Worm (Caenorhabditis elegans): ENCODE data around the gene Y41C4A.9.

Gene Y41C4A.9

DNA sequence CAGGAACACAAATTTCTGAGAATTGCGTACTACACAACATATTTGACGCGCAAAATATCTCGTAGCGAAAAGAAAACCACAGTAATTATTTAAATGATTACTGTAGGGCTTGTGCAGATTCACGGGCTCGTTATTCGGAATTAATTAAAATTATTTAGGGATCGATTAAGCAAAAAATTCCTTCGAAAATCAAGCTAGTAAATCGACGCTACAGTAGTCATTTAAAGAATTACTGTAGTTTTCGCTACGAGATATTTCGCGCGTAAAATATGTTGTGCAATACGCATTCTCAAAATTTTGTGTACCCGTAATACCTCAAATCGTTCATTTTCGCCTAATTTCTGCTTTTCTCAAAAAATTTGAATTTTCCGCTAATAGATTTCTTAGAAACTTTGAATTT, 32.4 kb upstream of the Y41C4A.9 start:
- TF ChIP-seq efl-3 (GFP tag; optimal IDR thresholded peaks at IDR 0.05), result no peak
- no peak for TF ChIP-seq hpl-2 (GFP tag; optimal IDR thresholded peaks at IDR 0.05)
- TF ChIP-seq ceh-88 (GFP tag; IDR thresholded peaks at IDR 0.05), result no peak
- no peak for TF ChIP-seq egl-27 (tag; optimal IDR thresholded peaks at IDR 0.05)
- TF ChIP-seq lin-14 (GFP tag; optimal IDR thresholded peaks at IDR 0.05), result no peak
- no peak for TF ChIP-seq irx-1 (tag; optimal IDR thresholded peaks at IDR 0.05)
- no peak for TF ChIP-seq hlh-17 (GFP tag; optimal IDR thresholded peaks at IDR 0.05; ENCODE audit: borderline replicate concordance)
- no peak for TF ChIP-seq unc-86 (tag; optimal IDR thresholded peaks at IDR 0.05)
- no peak for TF ChIP-seq nhr-11 (tag; optimal IDR thresholded peaks at IDR 0.05)
- TF ChIP-seq blmp-1 (tag; optimal IDR thresholded peaks at IDR 0.05), result no peak
- TF ChIP-seq sup-37 (GFP tag; optimal IDR thresholded peaks at IDR 0.05), result no peak
- TF ChIP-seq C34B4.2 (tag; optimal IDR thresholded peaks at IDR 0.05), result no peak
- no peak for TF ChIP-seq zag-1 (tag; optimal IDR thresholded peaks at IDR 0.05)
- no peak for TF ChIP-seq elt-2 (tag; optimal IDR thresholded peaks at IDR 0.05)
- TF ChIP-seq aly-2 (tag; optimal IDR thresholded peaks at IDR 0.05), result no peak
- TF ChIP-seq egl-13 (tag; optimal IDR thresholded peaks at IDR 0.05), result no peak
- TF ChIP-seq elt-3 (tag; optimal IDR thresholded peaks at IDR 0.05), result no peak

DNA sequence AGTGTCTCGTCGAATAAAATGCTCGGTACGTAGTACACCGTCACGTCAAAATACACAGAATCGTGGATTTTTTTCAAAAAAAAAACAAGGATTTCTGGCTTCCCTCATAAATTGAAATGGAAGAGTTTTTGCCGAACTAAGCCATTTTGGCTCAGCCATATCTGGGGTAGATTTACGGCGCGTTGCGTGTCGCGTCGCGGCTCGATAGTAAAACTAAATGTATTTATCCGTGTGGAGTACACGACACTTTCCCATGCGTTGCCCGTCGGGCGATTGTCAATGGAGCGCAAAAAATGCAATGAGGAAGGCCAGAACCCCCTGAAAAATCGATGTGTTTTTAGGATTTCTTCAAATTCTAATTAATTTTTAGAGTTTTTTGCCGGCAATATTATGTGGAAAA, 31.8 kb upstream of the Y41C4A.9 start:
- TF ChIP-seq lin-13 (GFP tag; optimal IDR thresholded peaks at IDR 0.05), result no peak
- no peak for TF ChIP-seq pax-3 (tag; optimal IDR thresholded peaks at IDR 0.05)
- no peak for TF ChIP-seq ceh-8 (GFP tag; optimal IDR thresholded peaks at IDR 0.05)
- TF ChIP-seq lin-39 (tag; optimal IDR thresholded peaks at IDR 0.05), result no peak
- TF ChIP-seq unc-98 (GFP tag; IDR thresholded peaks at IDR 0.05), result no peak
- no peak for TF ChIP-seq Y116A8C.19 (tag; optimal IDR thresholded peaks at IDR 0.05; ENCODE audit: borderline replicate concordance)
- TF ChIP-seq nhr-20 (tag; optimal IDR thresholded peaks at IDR 0.05), result no peak
- no peak for TF ChIP-seq ama-1 (optimal IDR thresholded peaks at IDR 0.05)
- TF ChIP-seq pqm-1 (tag; optimal IDR thresholded peaks at IDR 0.05), result no peak
- no peak for TF ChIP-seq lin-14 (GFP tag; optimal IDR thresholded peaks at IDR 0.05)

DNA sequence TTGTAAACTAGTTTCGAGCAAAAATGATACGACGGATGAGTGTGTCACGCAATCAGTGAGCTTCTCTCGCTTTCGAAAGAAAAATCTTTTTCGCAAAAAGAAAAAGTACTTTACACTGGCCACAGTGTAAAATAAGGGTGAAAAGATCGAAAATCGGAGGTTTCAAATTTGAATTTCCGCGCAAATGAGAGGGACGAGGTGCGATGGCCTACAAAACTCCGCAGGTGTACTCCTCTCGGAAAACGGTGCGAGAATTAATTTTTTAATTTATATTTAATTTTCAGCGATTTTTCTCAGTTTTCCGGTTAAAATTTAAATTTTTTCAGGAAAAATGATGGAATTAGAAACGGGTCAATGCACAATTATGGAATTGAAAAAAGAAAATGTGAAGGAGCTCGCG, 28.3 kb upstream of the Y41C4A.9 start, which contains the start of gene mrt-2:
Gene mrt-2 (plus strand): TSS at position 49 of the 400 bp plus-strand sequence.
- TF ChIP-seq hpl-2 (GFP tag; optimal IDR thresholded peaks at IDR 0.05) (no peak), alr-1 (tag; optimal IDR thresholded peaks at IDR 0.05; ENCODE audit: borderline replicate concordance) (no peak), elt-2 (tag; optimal IDR thresholded peaks at IDR 0.05) (peak; percentile 78), vab-15 (tag; optimal IDR thresholded peaks at IDR 0.05) (peak; percentile 64), ceh-63 (GFP tag; optimal IDR thresholded peaks at IDR 0.05) (peak; percentile 6), jun-1 (tag; optimal IDR thresholded peaks at IDR 0.05) (peak; percentile 34), zag-1 (tag; optimal IDR thresholded peaks at IDR 0.05) (no peak), Y116A8C.19 (tag; optimal IDR thresholded peaks at IDR 0.05; ENCODE audit: borderline replicate concordance) (peak; percentile 90), pqm-1 (tag; optimal IDR thresholded peaks at IDR 0.05) (no peak), lin-35 (GFP tag; optimal IDR thresholded peaks at IDR 0.05) (peak; percentile 97 to 98), ces-1 (GFP tag; optimal IDR thresholded peaks at IDR 0.05) (no peak), ceh-90 (tag; optimal IDR thresholded peaks at IDR 0.05) (peak; percentile 99), ets-5 (GFP tag; IDR thresholded peaks at IDR 0.05) (no peak), egl-27 (tag; optimal IDR thresholded peaks at IDR 0.05) (no peak), mab-9 (GFP tag; IDR thresholded peaks at IDR 0.05) (peak; percentile 60), snpc-4 (tag; optimal IDR thresholded peaks at IDR 0.05) (peak; percentile 37), pax-3 (tag; optimal IDR thresholded peaks at IDR 0.05) (peak; percentile 95), nhr-77 (tag; optimal IDR thresholded peaks at IDR 0.05) (peak; percentile 14), lin-39 (tag; optimal IDR thresholded peaks at IDR 0.05) (peak; percentile 87), ceh-82 (tag; optimal IDR thresholded peaks at IDR 0.05) (peak; percentile 18 to 68 (median 67)), nhr-28 (tag; optimal IDR thresholded peaks at IDR 0.05) (no peak), ztf-4 (tag; optimal IDR thresholded peaks at IDR 0.05) (no peak), aly-2 (tag; optimal IDR thresholded peaks at IDR 0.05) (peak; percentile 47), zip-4 (GFP tag; optimal IDR thresholded peaks at IDR 0.05) (peak; percentile 39), sup-37 (GFP tag; optimal IDR thresholded peaks at IDR 0.05) (peak; percentile 14), unc-86 (tag; optimal IDR thresholded peaks at IDR 0.05) (peak; percentile 79), tbx-2 (tag; optimal IDR thresholded peaks at IDR 0.05) (peak; percentile 94), dsc-1 (tag; optimal IDR thresholded peaks at IDR 0.05) (peak; percentile 95), nhr-84 (tag; optimal IDR thresholded peaks at IDR 0.05) (no peak), lin-13 (GFP tag; optimal IDR thresholded peaks at IDR 0.05) (peak; percentile 74), sox-4 (tag; optimal IDR thresholded peaks at IDR 0.05) (peak; percentile 93), nhr-71 (tag; optimal IDR thresholded peaks at IDR 0.05) (peak; percentile 95), F16B12.6 (tag; optimal IDR thresholded peaks at IDR 0.05) (peak; percentile 54), nhr-11 (tag; optimal IDR thresholded peaks at IDR 0.05) (no peak), grh-1 (GFP tag; IDR thresholded peaks at IDR 0.05) (peak; percentile 82), ama-1 (optimal IDR thresholded peaks at IDR 0.05) (no peak)
